Worm (Caenorhabditis elegans) whole organism, midembryonic: ENCODE data around the gene F13A2.2.

Experiments
- T22C8.4 ChIP-seq: fragments of 200-800 bp; sonication (Bioruptor generic); IDR thresholded peaks from 2 replicates; pipeline ENCODE4 v1.3.6; 2022; ENCODE audit warnings: missing genetic modification characterization, missing compliant biosample characterization
- flt-1 ChIP-seq: fragments of 200-800 bp; sonication (Bioruptor generic); IDR thresholded peaks from 2 replicates; pipeline ENCODE4 v1.3.6; 2022; ENCODE audit warnings: missing genetic modification characterization, missing compliant biosample characterization
- klf-2 ChIP-seq: fragments of 200-800 bp; sonication (Bioruptor generic); conservative IDR thresholded peaks from 2 replicates; pipeline ENCODE4 v1.3.6; 2022; ENCODE audit warnings: missing genetic modification reagents, missing genetic modification characterization, missing compliant biosample characterization
- med-1 ChIP-seq: sonication (generic microtip); optimal IDR thresholded peaks from 2 replicates; lab custom pipeline; 2017; ENCODE audit warnings: missing genetic modification characterization, mild to moderate bottlenecking, missing compliant biosample characterization, antibody characterized with exemption, missing genetic modification reagents; ENCODE audit not compliant: insufficient read depth
- tab-1 ChIP-seq: fragments of 200-800 bp; sonication (Bioruptor generic); IDR thresholded peaks from 2 replicates; pipeline ENCODE4 v1.3.6; 2022; ENCODE audit warnings: missing genetic modification characterization, missing compliant biosample characterization
- ztf-23 ChIP-seq: fragments of 200-800 bp; sonication (Bioruptor generic); IDR thresholded peaks from 2 replicates; pipeline ENCODE4 v1.3.6; 2022; ENCODE audit warnings: missing genetic modification reagents, missing genetic modification characterization, missing compliant biosample characterization
- ztf-29 ChIP-seq: fragments of 200-800 bp; sonication (Bioruptor generic); IDR thresholded peaks from 2 replicates; pipeline ENCODE4 v1.3.6; 2022; ENCODE audit warnings: missing genetic modification reagents, missing genetic modification characterization, missing compliant biosample characterization

ce11 chrV:4419767-4420322 is 35.5 kb upstream of the F13A2.2 start, which contains the start of the genes Y47D7A.7 and Y47D7A.2:
- TF ChIP-seq ztf-29 (no peak), med-1 (GFP tag; lab: Kevin White, UChicago) (no peak), klf-2 (GFP tag; lab: Robert Waterston, UW) (no peak), T22C8.4 (GFP tag; lab: Robert Waterston, UW) (no peak), tab-1 (GFP tag; lab: Robert Waterston, UW) (no peak), flt-1 (GFP tag; lab: Robert Waterston, UW) (no peak), ztf-23 (GFP tag; lab: Robert Waterston, UW) (no peak)
